Worm (Caenorhabditis elegans) whole organism, mixed stage, embryonic: ENCODE measurements around the gene T26G10.3.

Experiments used
- drap-1 ChIP-seq: fragments of 200-800 bp; sonication (Bioruptor generic); optimal IDR thresholded peaks from 3 replicates; lab custom pipeline; 2018; ENCODE audit warnings: mild to moderate bottlenecking, missing genetic modification characterization, missing compliant biosample characterization
- elt-3 ChIP-seq: fragments of 150-350 bp; optimal IDR thresholded peaks from 2 replicates; lab custom pipeline; 2014; ENCODE audit warnings: missing biosample characterization, missing genetic modification characterization
- lin-13 ChIP-seq: fragments of 150-350 bp; optimal IDR thresholded peaks from 2 replicates; lab custom pipeline; 2014; ENCODE audit warnings: missing biosample characterization, missing genetic modification characterization

ce11 chrIII:9413340-9413739 is at the start of gene T26G10.3:
- TF ChIP-seq elt-3 (tag; lab: Kevin White, UChicago): no peak
- no peak for TF ChIP-seq drap-1
- no peak for TF ChIP-seq lin-13 (tag; lab: Kevin White, UChicago)
